Worm (Caenorhabditis elegans): ENCODE results near the gene F13E9.15.

Gene F13E9.15

DNA sequence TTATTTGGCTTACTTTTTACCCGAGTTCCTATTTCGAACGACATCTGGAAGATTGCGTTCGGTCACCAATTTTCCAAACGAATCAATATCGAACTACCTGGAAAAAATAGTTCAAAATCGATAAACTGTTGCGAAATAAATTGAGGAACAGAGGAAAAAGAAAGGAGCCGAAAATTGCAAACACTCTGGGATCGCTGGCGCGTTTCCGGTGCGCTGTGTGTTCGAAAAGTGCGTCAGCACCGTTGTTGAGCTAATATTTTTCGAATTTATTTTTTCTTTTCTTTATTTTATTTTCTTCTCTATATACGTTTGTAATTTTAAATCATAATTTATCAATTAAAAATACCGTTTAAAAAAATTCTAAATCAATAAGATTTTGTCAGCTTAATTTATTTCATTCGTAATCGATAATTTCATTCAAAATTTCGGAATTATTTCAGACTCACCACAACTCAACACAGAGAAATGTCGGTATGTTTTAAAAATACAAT is 43.4 kb upstream of the F13E9.15 start, which contains the start of the genes dnc-1 and lsm-7 (continued):
- no peak for TF ChIP-seq egrh-3 (GFP tag; IDR thresholded peaks at IDR 0.05)
- TF ChIP-seq dpff-1 (tag; optimal IDR thresholded peaks at IDR 0.05), result no peak
- peak; percentile 23 for TF ChIP-seq snpc-1.3 (tag; optimal IDR thresholded peaks at IDR 0.05; ENCODE audit: insufficient read depth)
- TF ChIP-seq egl-44 (GFP tag; IDR thresholded peaks at IDR 0.05), result 0 out of 2 replicates have a peak, but pooled peaks have one; percentile 31
- no peak for TF ChIP-seq tbx-9 (tag; optimal IDR thresholded peaks at IDR 0.05; ENCODE audit: borderline replicate concordance)

DNA sequence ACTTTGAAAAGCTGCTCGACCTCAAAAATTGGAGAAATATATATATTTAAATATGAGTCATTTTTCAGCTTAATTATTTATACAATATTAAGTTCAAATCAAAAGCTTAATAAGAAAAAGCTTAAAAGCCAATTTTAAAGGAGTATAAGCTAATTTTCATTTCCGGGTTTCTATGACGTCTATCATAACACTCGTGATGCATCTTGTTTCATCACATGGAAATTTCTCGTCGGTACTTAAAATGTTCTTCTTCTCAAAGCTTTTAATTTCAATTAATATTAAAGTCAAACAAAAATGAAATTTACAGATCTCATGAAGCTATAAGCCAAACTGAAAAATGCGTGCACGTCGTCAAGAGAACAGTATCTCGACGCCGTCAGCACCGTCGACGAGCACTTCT is 30.1 kb upstream of the F13E9.15 start, which contains the start of gene rbr-2:
TSS of gene rbr-2 (plus strand) at position 301 of the 400 bp plus-strand sequence.
- no peak for TF ChIP-seq F57C9.4 (tag; optimal IDR thresholded peaks at IDR 0.05)
- TF ChIP-seq nhr-80 (tag; optimal IDR thresholded peaks at IDR 0.05), result no peak
- no peak for TF ChIP-seq sdz-38 (tag; optimal IDR thresholded peaks at IDR 0.05)
- TF ChIP-seq ceh-58 (GFP tag; IDR thresholded peaks at IDR 0.05), result no peak
- no peak for TF ChIP-seq ama-1 (optimal IDR thresholded peaks at IDR 0.05)
- no peak for TF ChIP-seq ama-1 (GFP tag; optimal IDR thresholded peaks at IDR 0.05)
- TF ChIP-seq ztf-25 (GFP tag; IDR thresholded peaks at IDR 0.05), result no peak
- TF ChIP-seq dpl-1 (GFP tag; optimal IDR thresholded peaks at IDR 0.05), result no peak
- no peak for TF ChIP-seq F33H1.4 (GFP tag; IDR thresholded peaks at IDR 0.05)
- no peak for TF ChIP-seq rcor-1 (GFP tag; IDR thresholded peaks at IDR 0.05)
- TF ChIP-seq attf-5 (GFP tag; optimal IDR thresholded peaks at IDR 0.05), result no peak
- TF ChIP-seq tbp1 (GFP tag; optimal IDR thresholded peaks at IDR 0.05), result no peak
- TF ChIP-seq mcd-1 (GFP tag; IDR thresholded peaks at IDR 0.05), result no peak
- TF ChIP-seq unc-62 (GFP tag; optimal IDR thresholded peaks at IDR 0.05), result no peak
- TF ChIP-seq atf-7 (tag; optimal IDR thresholded peaks at IDR 0.05), result no peak

DNA sequence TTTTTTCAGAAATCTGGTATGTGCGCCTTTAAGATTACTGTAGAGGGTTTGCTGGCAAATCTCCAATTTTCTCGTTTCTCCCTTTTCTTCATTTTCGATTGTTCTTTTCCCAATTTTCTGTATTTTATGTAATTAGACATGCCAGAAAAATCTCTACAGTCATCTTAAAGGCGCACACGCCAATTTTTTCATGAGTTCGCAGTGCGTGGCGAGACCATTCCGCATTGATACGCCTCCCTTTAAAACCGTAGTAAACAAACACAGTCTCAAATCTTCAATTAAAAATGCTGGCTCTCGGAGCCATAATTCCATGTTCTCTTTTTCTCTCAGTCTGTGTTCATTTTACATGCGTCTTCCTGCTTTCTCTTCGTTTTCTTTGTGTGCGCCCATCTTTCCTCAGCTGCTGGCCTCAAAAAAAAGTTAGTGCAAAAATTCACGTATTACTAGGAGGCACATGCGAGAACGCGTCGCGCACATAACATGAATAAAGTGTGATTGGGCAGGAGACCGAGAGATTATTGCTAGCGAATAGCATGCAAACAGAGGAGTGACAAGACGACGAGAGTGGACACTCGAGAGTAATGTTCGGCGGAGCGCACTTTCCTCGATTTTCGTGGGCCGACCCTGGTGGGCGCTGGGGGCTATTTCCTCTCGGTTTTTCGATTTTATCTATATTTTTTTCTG is 29.3 kb upstream of the F13E9.15 start:
- no peak for TF ChIP-seq sptf-2 (GFP tag; optimal IDR thresholded peaks at IDR 0.05)
- no peak for TF ChIP-seq mel-28 (tag; optimal IDR thresholded peaks at IDR 0.05; ENCODE audit: borderline replicate concordance)
- no peak for TF ChIP-seq snpc-1.3 (tag; optimal IDR thresholded peaks at IDR 0.05; ENCODE audit: insufficient read depth)
- no peak for TF ChIP-seq F10E7.11 (tag; optimal IDR thresholded peaks at IDR 0.05)
- no peak for TF ChIP-seq madf-3 (GFP tag; IDR thresholded peaks at IDR 0.05)
- TF ChIP-seq xnd-1 (tag; optimal IDR thresholded peaks at IDR 0.05), result peak; percentile 70
- no peak for TF ChIP-seq ztf-28 (GFP tag; IDR thresholded peaks at IDR 0.05)
- TF ChIP-seq madf-6 (GFP tag; IDR thresholded peaks at IDR 0.05), result peak; percentile 96
- no peak for TF ChIP-seq ceh-79 (tag; optimal IDR thresholded peaks at IDR 0.05)
- no peak for TF ChIP-seq repo-1 (tag; optimal IDR thresholded peaks at IDR 0.05)
- TF ChIP-seq ztf-26 (tag; optimal IDR thresholded peaks at IDR 0.05), result peak; percentile 59
- no peak for TF ChIP-seq lag-1 (GFP tag; IDR thresholded peaks at IDR 0.05)
- no peak for TF ChIP-seq mxl-1 (tag; optimal IDR thresholded peaks at IDR 0.05)
- TF ChIP-seq ztf-25 (GFP tag; IDR thresholded peaks at IDR 0.05), result no peak
- TF ChIP-seq ceh-100 (GFP tag; IDR thresholded peaks at IDR 0.05), result no peak
- TF ChIP-seq F49E8.2 (tag; optimal IDR thresholded peaks at IDR 0.05; ENCODE audit: insufficient read depth), result no peak
- TF ChIP-seq ZK185.1 (tag; optimal IDR thresholded peaks at IDR 0.05; ENCODE audit: poor library complexity, severe bottlenecking), result no peak
- TF ChIP-seq B0035.1 (tag; optimal IDR thresholded peaks at IDR 0.05), result no peak
- TF ChIP-seq ekl-4 (GFP tag; IDR thresholded peaks at IDR 0.05), result peak; percentile 43
- peak; percentile 24 for TF ChIP-seq gei-17 (GFP tag; optimal IDR thresholded peaks at IDR 0.05)
- TF ChIP-seq B0019.2 (GFP tag; conservative IDR thresholded peaks at IDR 0.05), result no peak
- TF ChIP-seq Y53F4B.3 (GFP tag; IDR thresholded peaks at IDR 0.05), result no peak
- TF ChIP-seq hmg-1.2 (GFP tag; IDR thresholded peaks at IDR 0.05), result peak; percentile 91
- peak; percentile 58 for TF ChIP-seq chd-7 (tag; optimal IDR thresholded peaks at IDR 0.05)
- no peak for TF ChIP-seq sdz-38 (tag; optimal IDR thresholded peaks at IDR 0.05)
- no peak for TF ChIP-seq akir-1 (GFP tag; optimal IDR thresholded peaks at IDR 0.05)
- peak; percentile 75 for TF ChIP-seq lin-40 (tag; optimal IDR thresholded peaks at IDR 0.05)
- TF ChIP-seq aptf-2 (GFP tag; conservative IDR thresholded peaks at IDR 0.05), result no peak
- no peak for TF ChIP-seq pha-4 (tag; optimal IDR thresholded peaks at IDR 0.05)
